Fruit fly (Drosophila melanogaster) Kc167 (cell line): Measurements from ENCODE around the gene CG8379.

Experiments used
- Myc ChIP-seq: fragments of >200 bp; optimal IDR thresholded peaks from 2 replicates; lab custom pipeline; 2017; ENCODE audit warnings: missing external identifiers
- Sin3A ChIP-seq: fragments of >200 bp; optimal IDR thresholded peaks from 2 replicates; lab custom pipeline; 2018; ENCODE audit warnings: missing external identifiers
- h ChIP-seq: fragments of >200 bp; optimal IDR thresholded peaks from 3 replicates; lab custom pipeline; 2018; ENCODE audit warnings: missing external identifiers
- insv ChIP-seq: fragments of >200 bp; optimal IDR thresholded peaks from 3 replicates; lab custom pipeline; 2018; ENCODE audit warnings: missing external identifiers
- psq ChIP-seq: fragments of >200 bp; optimal IDR thresholded peaks from 2 replicates; lab custom pipeline; 2017; ENCODE audit warnings: missing external identifiers
- ttk ChIP-seq: sonication (Bioruptor generic); optimal IDR thresholded peaks from 2 replicates; lab custom pipeline; 2017; ENCODE audit warnings: missing external identifiers

Gene CG8379

DNA sequence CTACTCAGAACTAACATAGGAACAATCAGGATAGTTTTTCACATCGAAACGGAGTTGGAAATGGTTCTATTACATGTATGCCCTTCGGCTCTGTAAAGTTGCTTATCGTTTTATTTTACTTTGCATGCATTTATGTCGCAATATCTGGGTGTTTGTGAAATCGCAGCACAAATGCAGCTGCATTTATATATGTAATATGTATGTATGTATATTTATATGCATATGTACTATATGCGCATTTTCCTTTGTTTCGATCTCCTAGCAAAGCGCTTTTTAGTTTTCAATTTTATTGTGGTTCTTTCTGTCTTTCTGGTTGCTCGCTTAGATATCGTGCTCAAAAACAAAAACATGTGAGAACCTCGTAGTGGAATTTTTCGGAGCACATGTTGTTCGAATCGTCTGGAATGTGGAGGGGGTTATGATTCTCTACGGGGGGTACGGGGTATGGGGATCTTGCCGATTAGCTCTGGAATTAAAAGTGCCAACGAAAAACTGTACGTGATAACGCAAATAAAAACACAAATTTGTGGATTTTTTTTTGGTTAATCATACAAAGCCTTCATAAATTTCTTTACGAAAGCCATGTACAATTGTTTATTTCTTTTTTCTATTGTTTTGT lies 10.1 kb upstream of the CG8379 start:
- TF ChIP-seq h (lab: Kevin White, UChicago) (no peak), ttk (no peak), insv (lab: Kevin White, UChicago) (no peak)

- TF ChIP-seq h (lab: Kevin White, UChicago) (no peak), ttk (no peak), Sin3A (no peak), insv (lab: Kevin White, UChicago) (no peak), psq (no peak), Myc (lab: Kevin White, UChicago) (no peak)
Measured at dm6 chr3R:8815074-8815473, 9.1 kb upstream of the CG8379 start.

- TF ChIP-seq psq (no peak), Myc (lab: Kevin White, UChicago) (no peak), ttk (peak; percentile 98)
Measured at dm6 chr3R:8818239-8818638, 6.0 kb upstream of the CG8379 start.

DNA sequence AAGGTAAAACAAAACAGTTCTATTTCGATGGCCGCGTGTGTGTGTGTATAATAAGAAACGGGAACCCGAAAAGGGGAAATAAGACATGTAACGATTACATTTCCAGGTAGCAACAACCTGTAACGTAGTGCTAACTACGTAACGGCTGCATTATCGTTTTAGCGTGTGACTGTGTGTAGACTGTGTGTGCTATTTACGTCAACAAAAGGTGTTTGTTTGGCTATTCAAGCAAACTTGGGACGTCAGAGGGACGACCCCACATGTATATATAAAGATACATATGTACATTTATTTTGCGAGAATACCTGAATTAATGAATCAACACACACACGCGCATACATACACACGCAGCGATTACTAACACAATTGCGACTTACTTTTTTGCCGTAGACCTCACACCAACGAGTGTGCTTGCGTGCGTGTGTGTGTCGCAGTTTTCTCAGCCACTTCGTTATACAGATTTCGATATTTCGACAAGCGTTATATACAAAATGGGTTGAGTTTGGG lies 4.6 kb upstream of the CG8379 start:
- no peak for TF ChIP-seq Myc (lab: Kevin White, UChicago)
- no peak for TF ChIP-seq insv (lab: Kevin White, UChicago)

DNA sequence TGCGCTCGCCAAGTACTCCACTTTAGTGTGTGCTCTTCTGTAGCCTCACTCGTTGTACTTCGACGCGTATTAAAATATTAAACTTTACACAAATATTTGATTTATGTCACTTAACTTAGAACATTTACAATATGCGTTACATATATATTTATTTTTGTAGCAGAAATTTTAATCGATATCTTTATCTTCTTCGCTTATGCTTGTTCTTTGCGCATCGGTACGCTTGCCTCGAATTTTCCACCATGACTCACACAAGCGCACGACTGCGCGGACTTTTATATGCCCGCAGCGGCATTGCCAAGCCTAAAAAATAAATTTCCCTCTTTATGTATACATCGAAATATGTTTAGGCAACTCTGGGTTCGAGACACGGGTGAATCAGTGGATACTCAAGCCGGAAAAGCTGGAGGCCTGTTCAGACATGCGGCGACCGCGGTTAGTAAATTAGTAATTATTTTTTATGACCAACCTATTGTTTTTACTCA lies 3.7 kb upstream of the CG8379 start, which contains the start of gene aqz:
Gene aqz, minus strand, starts transcription at position 255 of the 485 bp plus-strand sequence.
- no peak for TF ChIP-seq psq

- TF ChIP-seq Sin3A = no peak
Measured at dm6 chr3R:8821623-8822022, 2.6 kb upstream of the CG8379 start, which contains the start of gene CG8369. Gene CG8369, plus strand, starts transcription at chr3R:8822008.

- no peak for TF ChIP-seq Sin3A
- no peak for TF ChIP-seq Myc (lab: Kevin White, UChicago)
- TF ChIP-seq h (lab: Kevin White, UChicago) = no peak
- TF ChIP-seq insv (lab: Kevin White, UChicago) = no peak
- TF ChIP-seq ttk = no peak
- TF ChIP-seq psq = no peak
Measured at dm6 chr3R:8822919-8823318, 1.3 kb upstream of the CG8379 start.

DNA sequence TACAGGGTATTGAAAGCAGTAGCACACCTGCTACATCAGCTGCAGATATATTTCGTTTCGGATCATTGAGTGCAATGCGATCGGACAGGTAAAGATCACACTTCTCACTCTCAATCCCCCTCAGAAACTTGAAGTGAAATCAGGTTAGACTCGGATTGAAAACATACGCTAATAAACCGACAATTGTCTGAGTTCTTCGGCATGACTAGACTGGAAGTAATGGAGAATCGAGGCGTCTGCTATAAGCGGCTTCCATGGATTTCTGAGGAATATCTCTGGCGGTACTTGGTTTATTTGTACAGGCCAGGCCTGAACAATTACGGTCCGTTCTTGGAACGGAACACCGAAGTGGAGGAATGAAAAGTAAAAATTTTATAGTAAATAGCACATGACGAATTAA lies 16.8 kb downstream of the CG8379 start:
- no peak for TF ChIP-seq h (lab: Kevin White, UChicago)
- no peak for TF ChIP-seq ttk
- TF ChIP-seq Sin3A = no peak
- TF ChIP-seq psq = no peak
- TF ChIP-seq Myc (lab: Kevin White, UChicago) = no peak
- TF ChIP-seq insv (lab: Kevin White, UChicago) = no peak

- TF ChIP-seq h (lab: Kevin White, UChicago) (no peak), psq (no peak), Myc (lab: Kevin White, UChicago) (no peak), insv (lab: Kevin White, UChicago) (no peak), ttk (no peak), Sin3A (no peak)
Measured at dm6 chr3R:8841533-8841932, 17.3 kb downstream of the CG8379 start.

DNA sequence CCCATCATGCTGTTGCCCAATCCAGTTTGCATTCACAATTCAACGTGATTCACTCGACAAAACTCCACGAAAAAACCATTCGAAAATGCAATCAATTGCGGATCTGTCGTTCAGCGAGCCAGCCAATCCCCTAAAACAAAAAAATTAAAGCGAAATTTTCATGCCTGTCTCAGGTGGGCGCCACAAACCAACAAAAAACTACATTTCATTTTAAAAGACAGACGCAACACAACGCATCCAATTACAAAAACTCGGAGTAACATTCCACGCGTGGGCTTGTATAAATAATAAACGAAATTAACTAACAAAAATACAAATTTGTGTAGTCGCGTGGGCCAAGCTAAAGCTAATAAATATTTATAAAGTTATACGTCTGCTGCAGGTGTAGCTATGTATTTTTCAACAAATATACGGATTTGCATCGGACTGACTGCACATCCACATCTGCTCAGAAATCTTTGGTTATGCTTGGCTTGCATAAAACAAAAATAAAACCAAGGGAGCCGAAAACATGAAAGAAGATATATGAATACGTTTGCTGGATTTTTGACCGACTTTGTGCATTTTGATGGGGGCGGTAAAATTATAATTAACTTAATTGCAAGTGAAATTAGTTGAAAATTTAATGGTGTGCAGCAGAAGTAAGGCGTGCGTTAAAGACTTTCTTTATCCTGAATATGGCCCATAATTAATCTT lies 19.9 kb downstream of the CG8379 start:
- TF ChIP-seq ttk (no peak), h (lab: Kevin White, UChicago) (no peak), Myc (lab: Kevin White, UChicago) (no peak), insv (lab: Kevin White, UChicago) (no peak), psq (no peak), Sin3A (no peak)

DNA sequence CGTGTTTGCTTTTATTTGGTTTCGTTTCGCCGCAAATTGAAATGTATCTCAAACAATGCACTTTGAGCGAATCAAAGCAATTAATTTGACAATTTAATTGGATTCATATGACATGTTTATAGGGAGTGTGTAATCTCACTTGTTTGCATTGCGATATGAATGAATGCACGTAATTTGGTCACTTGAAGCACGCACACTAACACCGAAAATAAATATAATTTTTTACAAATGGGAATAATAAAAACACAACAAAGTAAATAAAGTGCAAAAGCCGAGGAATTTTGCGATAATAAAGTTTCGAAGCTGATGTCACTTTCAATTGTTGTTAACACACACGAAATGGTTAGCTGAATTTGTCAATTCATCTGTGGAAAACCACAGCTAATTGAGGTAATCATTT lies 20.7 kb downstream of the CG8379 start:
- TF ChIP-seq Myc (lab: Kevin White, UChicago) (no peak), insv (lab: Kevin White, UChicago) (no peak), psq (no peak), h (lab: Kevin White, UChicago) (no peak), ttk (no peak), Sin3A (no peak)

dm6 chr3R:8846154-8846648 lies 22.0 kb downstream of the CG8379 start:
- TF ChIP-seq Myc (lab: Kevin White, UChicago) = no peak
- peak; percentile 59 for TF ChIP-seq psq

dm6 chr3R:8847096-8847639 lies 23.0 kb downstream of the CG8379 start:
- TF ChIP-seq insv (lab: Kevin White, UChicago) (no peak), psq (no peak)

- TF ChIP-seq Sin3A = no peak
- no peak for TF ChIP-seq insv (lab: Kevin White, UChicago)
- no peak for TF ChIP-seq h (lab: Kevin White, UChicago)
- no peak for TF ChIP-seq psq
- TF ChIP-seq Myc (lab: Kevin White, UChicago) = no peak
- TF ChIP-seq ttk = no peak
Measured at dm6 chr3R:8848190-8848589, 24.0 kb downstream of the CG8379 start.
